Fruit fly (Drosophila melanogaster): Measurements from ENCODE around the gene AlaRS-m.

Gene AlaRS-m

dm6 chr3L:5128214-5128613, 17.7 kb upstream of the AlaRS-m start (continued):
- peak; percentile 16 for TF ChIP-seq HLH106 (tag; optimal IDR thresholded peaks at IDR 0.05)
- no peak for TF ChIP-seq pan (optimal IDR thresholded peaks at IDR 0.05)

dm6 chr3L:5129199-5129598, 16.7 kb upstream of the AlaRS-m start, which contains the start of gene CG4597:
Gene CG4597, plus strand, starts transcription at chr3L:5129499.
- TF ChIP-seq dl (GFP tag; optimal IDR thresholded peaks at IDR 0.05; ENCODE audit: insufficient read depth in 1 of 2, partially characterized antibody in 2 of 2) (no peak), jim (GFP tag; optimal IDR thresholded peaks at IDR 0.05) (no peak), psq (GFP tag; optimal IDR thresholded peaks at IDR 0.05) (no peak), Rel (GFP tag; optimal IDR thresholded peaks at IDR 0.05) (no peak), Rel (tag; optimal IDR thresholded peaks at IDR 0.05) (no peak), rgr (GFP tag; optimal IDR thresholded peaks at IDR 0.05) (no peak), dsf (GFP tag; optimal IDR thresholded peaks at IDR 0.05; ENCODE audit: borderline replicate concordance) (no peak), brk (GFP tag; optimal IDR thresholded peaks at IDR 0.05) (no peak), Vsx2 (GFP tag; optimal IDR thresholded peaks at IDR 0.05; ENCODE audit: partially characterized antibody) (no peak), Sp1 (GFP tag; optimal IDR thresholded peaks at IDR 0.05) (no peak)

dm6 chr3L:5130508-5130907, 15.4 kb upstream of the AlaRS-m start:
- no peak for TF ChIP-seq dl (GFP tag; optimal IDR thresholded peaks at IDR 0.05; ENCODE audit: insufficient read depth in 1 of 2, partially characterized antibody in 2 of 2)
- TF ChIP-seq Vsx2 (GFP tag; optimal IDR thresholded peaks at IDR 0.05; ENCODE audit: partially characterized antibody) = no peak
- TF ChIP-seq N (GFP tag; optimal IDR thresholded peaks at IDR 0.05) = no peak
- TF ChIP-seq Rel (GFP tag; optimal IDR thresholded peaks at IDR 0.05) = no peak
- TF ChIP-seq Rel (tag; optimal IDR thresholded peaks at IDR 0.05) = no peak
- TF ChIP-seq h (GFP tag; optimal IDR thresholded peaks at IDR 0.05) = no peak

dm6 chr3L:5131245-5131644, 14.7 kb upstream of the AlaRS-m start, which contains the start of gene CG15212:
Gene CG15212, plus strand, starts transcription at chr3L:5131545.
- TF ChIP-seq HLH106 (tag; optimal IDR thresholded peaks at IDR 0.05) (no peak), woc (GFP tag; optimal IDR thresholded peaks at IDR 0.05) (no peak), CG32264 (GFP tag; optimal IDR thresholded peaks at IDR 0.05) (no peak), Abd-B (GFP tag; optimal IDR thresholded peaks at IDR 0.05) (no peak)

dm6 chr3L:5132966-5133365, 12.9 kb upstream of the AlaRS-m start, which contains the start of gene CG15213:
Gene CG15213, minus strand, starts transcription at chr3L:5133220.
- TF ChIP-seq br (GFP tag; optimal IDR thresholded peaks at IDR 0.05) = no peak
- no peak for TF ChIP-seq CG32264 (GFP tag; optimal IDR thresholded peaks at IDR 0.05)
- TF ChIP-seq foxo (GFP tag; optimal IDR thresholded peaks at IDR 0.05) = no peak
- no peak for TF ChIP-seq fru (GFP tag; optimal IDR thresholded peaks at IDR 0.05)
- TF ChIP-seq dsf (GFP tag; optimal IDR thresholded peaks at IDR 0.05; ENCODE audit: borderline replicate concordance) = no peak
- TF ChIP-seq dmrt93B (GFP tag; optimal IDR thresholded peaks at IDR 0.05) = no peak
- no peak for TF ChIP-seq usp (GFP tag; optimal IDR thresholded peaks at IDR 0.05)
- no peak for TF ChIP-seq GATAd (GFP tag; optimal IDR thresholded peaks at IDR 0.05)
- no peak for TF ChIP-seq N (GFP tag; optimal IDR thresholded peaks at IDR 0.05)
- TF ChIP-seq CrebA (GFP tag; optimal IDR thresholded peaks at IDR 0.05; ENCODE audit: borderline replicate concordance) = no peak
- TF ChIP-seq woc (GFP tag; optimal IDR thresholded peaks at IDR 0.05) = no peak
- no peak for TF ChIP-seq Mio (GFP tag; optimal IDR thresholded peaks at IDR 0.05)
- TF ChIP-seq Hr83 (GFP tag; optimal IDR thresholded peaks at IDR 0.05; ENCODE audit: poor library complexity, severe bottlenecking) = no peak
- no peak for TF ChIP-seq rgr (GFP tag; optimal IDR thresholded peaks at IDR 0.05)

- TF ChIP-seq fru (GFP tag; optimal IDR thresholded peaks at IDR 0.05) = peak; percentile 1
- TF ChIP-seq Rel (GFP tag; optimal IDR thresholded peaks at IDR 0.05) = no peak
- no peak for TF ChIP-seq Rel (tag; optimal IDR thresholded peaks at IDR 0.05)
- TF ChIP-seq Jra (GFP tag; optimal IDR thresholded peaks at IDR 0.05) = peak; percentile 0
- peak; percentile 28 for TF ChIP-seq sage (GFP tag; optimal IDR thresholded peaks at IDR 0.05)
Observed at dm6 chr3L:5133704-5134430, 12.0 kb upstream of the AlaRS-m start, which contains the start of gene Yod1. Gene Yod1, plus strand, starts transcription at chr3L:5133871.
